Worm (Caenorhabditis elegans) whole organism, L3 larva: ENCODE data around the gene nprl-3.

Experiments
- ceh-82 ChIP-seq: fragments of 150-350 bp; optimal IDR thresholded peaks from 2 replicates; lab custom pipeline; 2014; ENCODE audit warnings: missing biosample characterization, missing genetic modification characterization
- egl-5 ChIP-seq: fragments of 150-350 bp; optimal IDR thresholded peaks from 2 replicates; lab custom pipeline; 2017; ENCODE audit warnings: missing biosample characterization, missing genetic modification reagents, missing genetic modification characterization, inconsistent platforms
- lin-15B ChIP-seq: fragments of 150-350 bp; optimal IDR thresholded peaks from 2 replicates; lab custom pipeline; 2014; ENCODE audit warnings: missing biosample characterization, missing genetic modification characterization
- nhr-23 ChIP-seq: fragments of 150-350 bp; optimal IDR thresholded peaks from 2 replicates; lab custom pipeline; 2014; ENCODE audit warnings: missing biosample characterization, missing genetic modification reagents, missing genetic modification characterization
- nhr-28 ChIP-seq: fragments of 150-350 bp; optimal IDR thresholded peaks from 2 replicates; lab custom pipeline; 2014; ENCODE audit warnings: missing biosample characterization, missing genetic modification characterization
- nhr-77 ChIP-seq: fragments of 150-350 bp; optimal IDR thresholded peaks from 2 replicates; lab custom pipeline; 2014; ENCODE audit warnings: missing biosample characterization, missing genetic modification characterization

- no peak for TF ChIP-seq nhr-23 (tag; lab: Kevin White, UChicago)
- TF ChIP-seq lin-15B (tag; lab: Kevin White, UChicago) = no peak
- no peak for TF ChIP-seq ceh-82 (tag; lab: Kevin White, UChicago)
- no peak for TF ChIP-seq egl-5
- TF ChIP-seq nhr-77 (tag; lab: Kevin White, UChicago) = no peak
- no peak for TF ChIP-seq nhr-28 (tag; lab: Kevin White, UChicago)
Measured at ce11 chrIV:8332526-8332925, 35.2 kb downstream of the nprl-3 start, which contains the start of gene lys-10.
